Fruit fly (Drosophila melanogaster) whole organism: ENCODE results near the gene Noa36.

Experiments
- Dll ChIP-seq: fragments of >200 bp; optimal IDR thresholded peaks from 2 replicates; lab custom pipeline; 2017
- psq ChIP-seq: fragments of >200 bp; optimal IDR thresholded peaks from 2 replicates; lab custom pipeline; 2017

dm6 chr3R:28584237-28584834 lies 14.8 kb downstream of the Noa36 start:
- TF ChIP-seq psq (lab: Kevin White, UChicago) (no peak), Dll (no peak)
